Fruit fly (Drosophila melanogaster) Kc167 (cell line): ENCODE measurements around the gene Uch-L5.

ENCODE experiments used
- Myc ChIP-seq: fragments of >200 bp; optimal IDR thresholded peaks from 2 replicates; lab custom pipeline; 2017; ENCODE audit warnings: missing external identifiers
- psq ChIP-seq: fragments of >200 bp; optimal IDR thresholded peaks from 2 replicates; lab custom pipeline; 2017; ENCODE audit warnings: missing external identifiers
- ttk ChIP-seq: sonication (Bioruptor generic); optimal IDR thresholded peaks from 2 replicates; lab custom pipeline; 2017; ENCODE audit warnings: missing external identifiers

DNA sequence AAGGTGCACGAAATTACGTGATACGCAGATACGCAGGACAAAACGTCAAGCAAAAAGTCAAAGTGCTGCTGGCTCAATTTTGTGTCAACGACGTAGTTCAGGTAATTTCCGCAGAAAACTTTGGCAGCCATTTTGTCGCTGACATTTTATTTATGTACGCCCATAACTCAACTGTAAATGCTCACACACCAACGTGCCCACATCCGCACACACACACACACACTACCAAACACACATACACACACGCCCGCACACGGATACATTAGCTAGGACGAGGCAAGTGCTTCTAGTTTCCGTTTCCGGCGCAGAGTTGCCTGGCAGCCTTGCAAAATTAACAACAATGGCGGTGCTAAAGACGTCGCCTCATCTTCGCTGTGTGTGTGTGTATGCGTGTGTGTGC is 48.7 kb upstream of the Uch-L5 start, which contains the start of gene CG33700:
- TF ChIP-seq psq (lab: Kevin White, UChicago) (no peak), ttk (lab: Kevin White, UChicago) (no peak), Myc (no peak)
